Worm (Caenorhabditis elegans) whole organism, L3 larva: ENCODE data around the gene F15D4.4.

ENCODE experiments used
- ama-1 ChIP-seq: fragments of 150-350 bp; optimal IDR thresholded peaks from 2 replicates; lab custom pipeline; 2018
- egl-27 ChIP-seq: sonication (generic microtip); optimal IDR thresholded peaks from 4 replicates; lab custom pipeline; 2017; ENCODE audit warnings: missing biosample characterization, missing genetic modification reagents, missing genetic modification characterization
- mdl-1 ChIP-seq: fragments of 150-350 bp; optimal IDR thresholded peaks from 2 replicates; lab custom pipeline; 2014; ENCODE audit warnings: missing biosample characterization, missing genetic modification characterization
- nhr-237 ChIP-seq: fragments of 150-350 bp; optimal IDR thresholded peaks from 2 replicates; lab custom pipeline; 2014; ENCODE audit warnings: missing biosample characterization, missing genetic modification characterization
- nhr-25 ChIP-seq: sonication (generic microtip); optimal IDR thresholded peaks from 2 replicates; lab custom pipeline; 2017; ENCODE audit warnings: missing biosample characterization, missing genetic modification characterization
- pha-4 ChIP-seq: fragments of 150-350 bp; optimal IDR thresholded peaks from 2 replicates; lab custom pipeline; 2014; ENCODE audit warnings: missing biosample characterization, missing genetic modification reagents, missing genetic modification characterization
- unc-62 ChIP-seq: fragments of 150-350 bp; sonication (generic microtip); optimal IDR thresholded peaks from 4 replicates; lab custom pipeline; 2014; ENCODE audit warnings: missing biosample characterization, missing genetic modification reagents, missing genetic modification characterization

- TF ChIP-seq egl-27 (tag; lab: Kevin White, UChicago) (no peak), unc-62 (GFP tag; lab: Kevin White, UChicago) (no peak), nhr-237 (tag; lab: Kevin White, UChicago) (no peak), nhr-25 (tag; lab: Kevin White, UChicago) (no peak), mdl-1 (tag; lab: Kevin White, UChicago) (no peak), ama-1 (lab: Kevin White, UChicago) (no peak), pha-4 (tag; lab: Kevin White, UChicago) (no peak)
Observed at ce11 chrII:13215792-13216191, 27.1 kb downstream of the F15D4.4 start, which contains the start of gene F15D4.2.
